Worm (Caenorhabditis elegans) whole organism, L3 larva: ENCODE results near the gene Y49E10.27.

Experiments
- ZK546.5 ChIP-seq: sonication (generic microtip); optimal IDR thresholded peaks from 2 replicates; lab custom pipeline; 2017; ENCODE audit warnings: missing biosample characterization, missing genetic modification characterization
- ceh-82 ChIP-seq: fragments of 150-350 bp; optimal IDR thresholded peaks from 2 replicates; lab custom pipeline; 2014; ENCODE audit warnings: missing biosample characterization, missing genetic modification characterization
- ceh-9 ChIP-seq: sonication (generic microtip); optimal IDR thresholded peaks from 2 replicates; lab custom pipeline; 2018; ENCODE audit warnings: missing biosample characterization, missing genetic modification characterization
- daf-12 ChIP-seq: fragments of 150-350 bp; optimal IDR thresholded peaks from 2 replicates; lab custom pipeline; 2014; ENCODE audit warnings: missing biosample characterization, missing genetic modification reagents, missing genetic modification characterization
- egl-27 ChIP-seq: sonication (generic microtip); optimal IDR thresholded peaks from 4 replicates; lab custom pipeline; 2017; ENCODE audit warnings: missing biosample characterization, missing genetic modification reagents, missing genetic modification characterization
- elt-1 ChIP-seq: fragments of 150-350 bp; optimal IDR thresholded peaks from 2 replicates; lab custom pipeline; 2014; ENCODE audit warnings: missing biosample characterization, missing genetic modification characterization
- elt-2 ChIP-seq: sonication (generic microtip); optimal IDR thresholded peaks from 2 replicates; lab custom pipeline; 2016; ENCODE audit warnings: missing genetic modification reagents, mild to moderate bottlenecking, missing genetic modification characterization, missing compliant biosample characterization
- eor-1 ChIP-seq, 2 experiments: fragments of 150-350 bp; optimal IDR thresholded peaks; 2 replicates each; lab custom pipeline; 2014 to 2018; ENCODE audit warnings: missing biosample characterization in 2 of 2, missing genetic modification characterization in 2 of 2
- fkh-10 ChIP-seq: sonication (generic microtip); optimal IDR thresholded peaks from 2 replicates; lab custom pipeline; 2017; ENCODE audit warnings: missing biosample characterization, missing genetic modification reagents, missing genetic modification characterization
- fos-1 ChIP-seq: fragments of 150-350 bp; optimal IDR thresholded peaks from 2 replicates; lab custom pipeline; 2014; ENCODE audit warnings: missing biosample characterization, missing genetic modification characterization
- hmg-11 ChIP-seq: sonication (generic microtip); optimal IDR thresholded peaks from 2 replicates; lab custom pipeline; 2016; ENCODE audit warnings: missing genetic modification characterization, missing compliant biosample characterization
- jun-1 ChIP-seq: fragments of 150-350 bp; optimal IDR thresholded peaks from 2 replicates; lab custom pipeline; 2014; ENCODE audit warnings: missing biosample characterization, missing genetic modification reagents, missing genetic modification characterization
- lin-39 ChIP-seq: fragments of 150-350 bp; optimal IDR thresholded peaks from 2 replicates; lab custom pipeline; 2018; ENCODE audit warnings: missing biosample characterization, missing genetic modification reagents, missing genetic modification characterization
- nfya-1 ChIP-seq: sonication (generic microtip); optimal IDR thresholded peaks from 2 replicates; lab custom pipeline; 2017; ENCODE audit warnings: missing genetic modification characterization, mild to moderate bottlenecking, missing compliant biosample characterization, antibody characterized with exemption, moderate library complexity; ENCODE audit not compliant: insufficient read depth
- nhr-12 ChIP-seq: fragments of 150-350 bp; optimal IDR thresholded peaks from 2 replicates; lab custom pipeline; 2014; ENCODE audit warnings: missing biosample characterization, missing genetic modification characterization
- nhr-23 ChIP-seq: fragments of 150-350 bp; optimal IDR thresholded peaks from 2 replicates; lab custom pipeline; 2014; ENCODE audit warnings: missing biosample characterization, missing genetic modification reagents, missing genetic modification characterization
- nhr-237 ChIP-seq: fragments of 150-350 bp; optimal IDR thresholded peaks from 2 replicates; lab custom pipeline; 2014; ENCODE audit warnings: missing biosample characterization, missing genetic modification characterization
- nhr-25 ChIP-seq: sonication (generic microtip); optimal IDR thresholded peaks from 2 replicates; lab custom pipeline; 2017; ENCODE audit warnings: missing biosample characterization, missing genetic modification characterization
- nhr-28 ChIP-seq: fragments of 150-350 bp; optimal IDR thresholded peaks from 2 replicates; lab custom pipeline; 2014; ENCODE audit warnings: missing biosample characterization, missing genetic modification characterization
- nhr-43 ChIP-seq: sonication (generic microtip); optimal IDR thresholded peaks from 2 replicates; lab custom pipeline; 2016; ENCODE audit warnings: mild to moderate bottlenecking, missing genetic modification characterization, missing compliant biosample characterization; ENCODE audit not compliant: poor library complexity, severe bottlenecking
- nhr-76 ChIP-seq: fragments of 150-350 bp; sonication (generic microtip); optimal IDR thresholded peaks from 5 replicates; lab custom pipeline; 2014; ENCODE audit warnings: missing biosample characterization, missing genetic modification characterization
- nhr-77 ChIP-seq: fragments of 150-350 bp; optimal IDR thresholded peaks from 2 replicates; lab custom pipeline; 2014; ENCODE audit warnings: missing biosample characterization, missing genetic modification characterization
- pha-4 ChIP-seq: fragments of 150-350 bp; optimal IDR thresholded peaks from 2 replicates; lab custom pipeline; 2014; ENCODE audit warnings: missing biosample characterization, missing genetic modification reagents, missing genetic modification characterization
- pqm-1 ChIP-seq: fragments of 150-350 bp; optimal IDR thresholded peaks from 2 replicates; lab custom pipeline; 2017; ENCODE audit warnings: missing biosample characterization, missing genetic modification characterization, inconsistent platforms
- sea-2 ChIP-seq: fragments of 150-350 bp; sonication (generic microtip); optimal IDR thresholded peaks from 4 replicates; lab custom pipeline; 2014; ENCODE audit warnings: missing biosample characterization, missing genetic modification reagents, missing genetic modification characterization
- skn-1 ChIP-seq: fragments of 150-350 bp; optimal IDR thresholded peaks from 2 replicates; lab custom pipeline; 2014; ENCODE audit warnings: missing biosample characterization, missing genetic modification characterization
- snpc-4 ChIP-seq: fragments of 150-350 bp; optimal IDR thresholded peaks from 2 replicates; lab custom pipeline; 2014; ENCODE audit warnings: missing biosample characterization, missing genetic modification characterization
- tbx-2 ChIP-seq: sonication (generic microtip); optimal IDR thresholded peaks from 2 replicates; lab custom pipeline; 2016; ENCODE audit warnings: mild to moderate bottlenecking, missing genetic modification characterization, missing compliant biosample characterization
- unc-62 ChIP-seq: fragments of 150-350 bp; sonication (generic microtip); optimal IDR thresholded peaks from 4 replicates; lab custom pipeline; 2014; ENCODE audit warnings: missing biosample characterization, missing genetic modification reagents, missing genetic modification characterization
- ztf-11 ChIP-seq: fragments of 150-350 bp; optimal IDR thresholded peaks from 2 replicates; lab custom pipeline; 2014; ENCODE audit warnings: missing biosample characterization, missing genetic modification characterization
- ztf-4 ChIP-seq: fragments of 150-350 bp; optimal IDR thresholded peaks from 2 replicates; lab custom pipeline; 2014; ENCODE audit warnings: missing biosample characterization, missing genetic modification characterization

The Y49E10.27 gene

ce11 chrIII:12424066-12424465, 10.1 kb upstream of the Y49E10.27 start:
- TF ChIP-seq elt-2 (peak; percentile 30), nfya-1 (tag; lab: Kevin White, UChicago) (peak; percentile 15), hmg-11 (tag; lab: Kevin White, UChicago) (peak; percentile 39), pha-4 (tag; lab: Kevin White, UChicago) (peak; percentile 97), ceh-82 (tag; lab: Kevin White, UChicago) (no peak), snpc-4 (peak; percentile 42), jun-1 (tag; lab: Kevin White, UChicago) (peak; percentile 67), skn-1 (tag; lab: Kevin White, UChicago) (no peak), sea-2 (GFP tag; lab: Kevin White, UChicago) (no peak), nhr-25 (tag; lab: Kevin White, UChicago) (peak; percentile 52)

- TF ChIP-seq fos-1 (tag; lab: Kevin White, UChicago) = no peak
- TF ChIP-seq nfya-1 (tag; lab: Kevin White, UChicago) = no peak
- no peak for TF ChIP-seq lin-39 (tag; lab: Kevin White, UChicago)
- no peak for TF ChIP-seq ztf-11 (tag; lab: Kevin White, UChicago)
- TF ChIP-seq pha-4 (tag; lab: Kevin White, UChicago) = no peak
Measured at ce11 chrIII:12424663-12425062, 9.5 kb upstream of the Y49E10.27 start.

ce11 chrIII:12425846-12426405, 8.3 kb upstream of the Y49E10.27 start:
- TF ChIP-seq fkh-10 (no peak), nhr-43 (tag; lab: Kevin White, UChicago) (no peak), nhr-237 (no peak), daf-12 (tag; lab: Kevin White, UChicago) (no peak), pqm-1 (tag; lab: Kevin White, UChicago) (no peak), unc-62 (GFP tag; lab: Kevin White, UChicago) (no peak), hmg-11 (tag; lab: Kevin White, UChicago) (no peak), tbx-2 (tag; lab: Kevin White, UChicago) (no peak), nhr-76 (tag; lab: Kevin White, UChicago) (no peak), ZK546.5 (tag; lab: Kevin White, UChicago) (no peak), eor-1 (tag; optimal IDR thresholded peaks at IDR 0.05; lab: Kevin White, UChicago) (no peak), nhr-28 (tag; lab: Kevin White, UChicago) (no peak), nhr-23 (tag; lab: Kevin White, UChicago) (no peak), ceh-9 (tag; lab: Kevin White, UChicago) (no peak)

ce11 chrIII:12426558-12426957, 7.6 kb upstream of the Y49E10.27 start, which contains the start of gene pie-1:
Gene pie-1 (plus strand): TSS chrIII:12426893.
- TF ChIP-seq egl-27 (tag; lab: Kevin White, UChicago) (no peak), fos-1 (tag; lab: Kevin White, UChicago) (no peak), nhr-12 (tag; lab: Kevin White, UChicago) (no peak), daf-12 (tag; lab: Kevin White, UChicago) (no peak), nhr-77 (no peak), jun-1 (tag; lab: Kevin White, UChicago) (no peak), ztf-4 (tag; lab: Kevin White, UChicago) (no peak), ceh-9 (tag; lab: Kevin White, UChicago) (no peak), hmg-11 (tag; lab: Kevin White, UChicago) (no peak)

ce11 chrIII:12427527-12428263, 6.5 kb upstream of the Y49E10.27 start:
- TF ChIP-seq elt-1 (peak; percentile 79), nhr-12 (tag; lab: Kevin White, UChicago) (no peak)
